Fruit fly (Drosophila melanogaster) whole organism, embryonic: Measurements from ENCODE around the gene CG5435.

Experiments used
- ATbp ChIP-seq: fragments of 200-800 bp; sonication (Bioruptor generic); optimal IDR thresholded peaks from 2 replicates; lab custom pipeline; 2017; ENCODE audit warnings: missing biosample characterization, mild to moderate bottlenecking, missing genetic modification characterization, missing genetic modification reagents
- Adf1 ChIP-seq: fragments of 200-800 bp; sonication (Bioruptor generic); IDR thresholded peaks from 2 replicates; pipeline ENCODE4 v1.3.6; 2022; ENCODE audit warnings: missing biosample characterization, missing genetic modification characterization
- Bgb ChIP-seq: fragments of 200-800 bp; sonication (Bioruptor generic); IDR thresholded peaks from 2 replicates; pipeline ENCODE4 v1.3.6; 2022; ENCODE audit warnings: missing biosample characterization, missing genetic modification characterization; ENCODE audit not compliant: partially characterized antibody
- CG11695 ChIP-seq: fragments of 200-800 bp; sonication (Bioruptor generic); IDR thresholded peaks from 3 replicates; pipeline ENCODE4 v1.3.6; 2022; ENCODE audit warnings: missing biosample characterization, missing genetic modification characterization
- CG12391 ChIP-seq: fragments of 200-800 bp; sonication (Bioruptor generic); optimal IDR thresholded peaks from 3 replicates; lab custom pipeline; 2018; ENCODE audit warnings: missing biosample characterization, mild to moderate bottlenecking, missing genetic modification characterization, moderate library complexity
- CG12744 ChIP-seq: fragments of 200-800 bp; sonication (Bioruptor generic); optimal IDR thresholded peaks from 2 replicates; lab custom pipeline; 2016; ENCODE audit warnings: missing biosample characterization, missing genetic modification characterization
- CG13123 ChIP-seq: fragments of 200-800 bp; sonication (Bioruptor generic); optimal IDR thresholded peaks from 2 replicates; lab custom pipeline; 2016; ENCODE audit warnings: missing biosample characterization, missing genetic modification characterization
- CG15479 ChIP-seq: fragments of 200-800 bp; sonication (Bioruptor generic); optimal IDR thresholded peaks from 3 replicates; lab custom pipeline; 2019; ENCODE audit warnings: missing biosample characterization, mild to moderate bottlenecking, missing genetic modification characterization, moderate library complexity
- CG2116 ChIP-seq: fragments of 200-800 bp; sonication (Bioruptor generic); optimal IDR thresholded peaks from 3 replicates; lab custom pipeline; 2018; ENCODE audit warnings: missing biosample characterization, mild to moderate bottlenecking, missing genetic modification characterization
- CG3163 ChIP-seq: fragments of 200-800 bp; sonication (Bioruptor generic); optimal IDR thresholded peaks from 3 replicates; lab custom pipeline; 2016; ENCODE audit warnings: missing biosample characterization, missing genetic modification characterization
- CG3281 ChIP-seq: fragments of 200-800 bp; sonication (Bioruptor generic); optimal IDR thresholded peaks from 3 replicates; lab custom pipeline; 2017; ENCODE audit warnings: missing biosample characterization, mild to moderate bottlenecking, missing genetic modification characterization
- CG34422 ChIP-seq: fragments of 200-800 bp; sonication (Bioruptor generic); IDR thresholded peaks from 3 replicates; pipeline ENCODE4 v1.3.6; 2022; ENCODE audit warnings: missing biosample characterization, missing genetic modification characterization
- CG43689 ChIP-seq: fragments of 200-800 bp; sonication (Bioruptor generic); IDR thresholded peaks from 2 replicates; pipeline ENCODE4 v1.3.6; 2022; ENCODE audit warnings: missing biosample characterization, missing genetic modification characterization
- CG5180 ChIP-seq: fragments of 200-800 bp; sonication (Bioruptor generic); optimal IDR thresholded peaks from 3 replicates; lab custom pipeline; 2017; ENCODE audit warnings: missing biosample characterization, missing genetic modification characterization, mild to moderate bottlenecking, moderate library complexity, missing genetic modification reagents
- Dek ChIP-seq: fragments of 200-800 bp; sonication (Bioruptor generic); optimal IDR thresholded peaks from 3 replicates; lab custom pipeline; 2019; ENCODE audit warnings: missing biosample characterization, mild to moderate bottlenecking, missing genetic modification characterization, moderate library complexity
- H15 ChIP-seq: fragments of 200-800 bp; sonication (Bioruptor generic); IDR thresholded peaks from 3 replicates; pipeline ENCODE4 v1.3.6; 2022; ENCODE audit warnings: missing biosample characterization, missing genetic modification characterization
- Hr78 ChIP-seq, 2 experiments: fragments of 200-800 bp in 1 of 2; fragments of >200 bp in 1 of 2; sonication (Bioruptor generic) in 1 of 2; optimal IDR thresholded peaks; 2 replicates each; lab custom pipeline; 2017 to 2019; ENCODE audit warnings: missing biosample characterization in 2 of 2, missing genetic modification characterization in 2 of 2, mild to moderate bottlenecking in 1 of 2, moderate library complexity in 1 of 2
- NC2α ChIP-seq: fragments of 200-800 bp; sonication (Bioruptor generic); optimal IDR thresholded peaks from 2 replicates; lab custom pipeline; 2016; ENCODE audit warnings: missing biosample characterization, missing genetic modification characterization
- Oaz ChIP-seq: fragments of 200-800 bp; sonication (Bioruptor generic); IDR thresholded peaks from 2 replicates; pipeline ENCODE4 v1.3.6; 2022; ENCODE audit warnings: missing biosample characterization, missing genetic modification characterization
- Sin3A ChIP-seq: fragments of >200 bp; optimal IDR thresholded peaks from 2 replicates; lab custom pipeline; 2018
- amos ChIP-seq: fragments of 200-800 bp; sonication (Bioruptor generic); IDR thresholded peaks from 2 replicates; pipeline ENCODE4 v1.3.6; 2022; ENCODE audit warnings: missing biosample characterization, missing genetic modification characterization; ENCODE audit not compliant: partially characterized antibody
- bbx ChIP-seq: fragments of 200-800 bp; sonication (Bioruptor generic); IDR thresholded peaks from 2 replicates; pipeline ENCODE4 v1.3.6; 2022; ENCODE audit warnings: missing biosample characterization, missing genetic modification characterization; ENCODE audit not compliant: partially characterized antibody
- bcd ChIP-seq: fragments of 200-800 bp; sonication (Bioruptor generic); optimal IDR thresholded peaks from 2 replicates; lab custom pipeline; 2017; ENCODE audit warnings: missing biosample characterization, mild to moderate bottlenecking, missing genetic modification characterization
- bigmax ChIP-seq: fragments of 200-800 bp; sonication (Bioruptor generic); optimal IDR thresholded peaks from 2 replicates; lab custom pipeline; 2018; ENCODE audit warnings: missing biosample characterization, mild to moderate bottlenecking, missing genetic modification characterization
- chinmo ChIP-seq: fragments of 200-800 bp; sonication (Bioruptor generic); IDR thresholded peaks from 4 replicates; pipeline ENCODE4 v1.3.6; 2022; ENCODE audit warnings: missing biosample characterization, missing genetic modification characterization; ENCODE audit not compliant: partially characterized antibody
- chn ChIP-seq: fragments of 200-800 bp; sonication (Bioruptor generic); optimal IDR thresholded peaks from 2 replicates; lab custom pipeline; 2016; ENCODE audit warnings: missing biosample characterization, missing genetic modification characterization
- ci ChIP-seq: fragments of 200-800 bp; sonication (Bioruptor generic); IDR thresholded peaks from 3 replicates; pipeline ENCODE4 v1.3.6; 2022; ENCODE audit warnings: missing biosample characterization, missing genetic modification characterization
- crc ChIP-seq: fragments of 200-800 bp; sonication (Bioruptor generic); optimal IDR thresholded peaks from 2 replicates; lab custom pipeline; 2016; ENCODE audit warnings: missing biosample characterization, missing genetic modification characterization
- crp ChIP-seq, 2 experiments: fragments of 200-800 bp; sonication (Bioruptor generic); optimal IDR thresholded peaks; 2 replicates in 1 of 2; 3 replicates in 1 of 2; lab custom pipeline; 2017; ENCODE audit warnings: missing biosample characterization in 2 of 2, missing genetic modification characterization in 2 of 2, mild to moderate bottlenecking in 1 of 2, moderate library complexity in 1 of 2
- da ChIP-seq: fragments of 200-800 bp; sonication (Bioruptor generic); optimal IDR thresholded peaks from 2 replicates; lab custom pipeline; 2016; ENCODE audit warnings: missing biosample characterization, missing genetic modification characterization
- disco-r ChIP-seq: fragments of 200-800 bp; sonication (Bioruptor generic); optimal IDR thresholded peaks from 2 replicates; lab custom pipeline; 2016; ENCODE audit warnings: missing biosample characterization, missing genetic modification characterization
- dm ChIP-seq: fragments of 200-800 bp; sonication (Bioruptor generic); optimal IDR thresholded peaks from 3 replicates; lab custom pipeline; 2016; ENCODE audit warnings: missing biosample characterization, missing genetic modification characterization
- dpn ChIP-seq, 2 experiments: fragments of 200-800 bp; sonication (Bioruptor generic); optimal IDR thresholded peaks; 3 replicates each; lab custom pipeline; 2016; ENCODE audit warnings: missing biosample characterization in 2 of 2, missing genetic modification characterization in 2 of 2
- fd3F ChIP-seq: fragments of 200-800 bp; sonication (Bioruptor generic); optimal IDR thresholded peaks from 2 replicates; lab custom pipeline; 2018; ENCODE audit warnings: missing biosample characterization, mild to moderate bottlenecking, missing genetic modification characterization, moderate library complexity
- fru ChIP-seq: fragments of >200 bp; optimal IDR thresholded peaks from 2 replicates; lab custom pipeline; 2017
- gem ChIP-seq: fragments of 200-800 bp; sonication (Bioruptor generic); optimal IDR thresholded peaks from 2 replicates; lab custom pipeline; 2019; ENCODE audit warnings: missing biosample characterization, mild to moderate bottlenecking, missing genetic modification characterization, moderate library complexity
- h ChIP-seq: fragments of >200 bp; optimal IDR thresholded peaks from 2 replicates; lab custom pipeline; 2017
- hth ChIP-seq: fragments of >200 bp; optimal IDR thresholded peaks from 2 replicates; lab custom pipeline; 2017; ENCODE audit warnings: inconsistent platforms
- kni ChIP-seq: fragments of 200-800 bp; sonication (Bioruptor generic); optimal IDR thresholded peaks from 3 replicates; lab custom pipeline; 2017; ENCODE audit warnings: mild to moderate bottlenecking, missing biosample characterization, missing genetic modification reagents, missing genetic modification characterization
- luna ChIP-seq: fragments of 200-800 bp; sonication (Bioruptor generic); optimal IDR thresholded peaks from 2 replicates; lab custom pipeline; 2016; ENCODE audit warnings: missing biosample characterization, missing genetic modification characterization
- odd ChIP-seq: fragments of 200-800 bp; sonication (Bioruptor generic); optimal IDR thresholded peaks from 2 replicates; lab custom pipeline; 2017; ENCODE audit warnings: missing biosample characterization, mild to moderate bottlenecking, missing genetic modification characterization
- otp ChIP-seq: fragments of 200-800 bp; sonication (Bioruptor generic); IDR thresholded peaks from 3 replicates; pipeline ENCODE4, ENCODE4 v1.3.6; 2022; ENCODE audit warnings: missing biosample characterization, missing genetic modification characterization
- pzg ChIP-seq: fragments of 200-800 bp; sonication (Bioruptor generic); optimal IDR thresholded peaks from 3 replicates; lab custom pipeline; 2018; ENCODE audit warnings: missing biosample characterization, mild to moderate bottlenecking, missing genetic modification characterization, moderate library complexity
- rib ChIP-seq: fragments of 200-800 bp; sonication (Bioruptor generic); IDR thresholded peaks from 2 replicates; pipeline ENCODE4 v1.3.6; 2022; ENCODE audit warnings: missing biosample characterization, missing genetic modification characterization
- ro ChIP-seq: fragments of 200-800 bp; sonication (Bioruptor generic); IDR thresholded peaks from 2 replicates; pipeline ENCODE4 v1.3.6; 2022; ENCODE audit warnings: missing biosample characterization, missing genetic modification characterization
- sc ChIP-seq, 3 experiments: fragments of >200 bp in 2 of 3; fragments of 200-800 bp in 1 of 3; sonication (Bioruptor generic) in 1 of 3; optimal IDR thresholded peaks; 2 replicates in 2 of 3; 3 replicates in 1 of 3; lab custom pipeline; 2017; ENCODE audit warnings: mild to moderate bottlenecking in 1 of 3, missing biosample characterization in 1 of 3, missing genetic modification characterization in 1 of 3, missing genetic modification reagents in 1 of 3
- slou ChIP-seq: fragments of 200-800 bp; sonication (Bioruptor generic); optimal IDR thresholded peaks from 3 replicates; lab custom pipeline; 2016; ENCODE audit warnings: missing biosample characterization, missing genetic modification characterization
- sr ChIP-seq: fragments of 200-800 bp; sonication (Bioruptor generic); IDR thresholded peaks from 3 replicates; pipeline ENCODE4 v1.3.6; 2022; ENCODE audit warnings: missing biosample characterization, missing genetic modification characterization
- tap ChIP-seq: fragments of 200-800 bp; optimal IDR thresholded peaks from 3 replicates; lab custom pipeline; 2019; ENCODE audit warnings: missing biosample characterization, mild to moderate bottlenecking, missing genetic modification characterization, moderate library complexity
- tgo ChIP-seq: fragments of 200-800 bp; sonication (Bioruptor generic); IDR thresholded peaks from 3 replicates; pipeline ENCODE4 v1.3.6; 2022; ENCODE audit warnings: missing biosample characterization, missing genetic modification characterization
- toy ChIP-seq: fragments of 200-800 bp; sonication (Bioruptor generic); IDR thresholded peaks from 2 replicates; pipeline ENCODE4 v1.3.6; 2022; ENCODE audit warnings: missing biosample characterization, missing genetic modification characterization
- tup ChIP-seq: fragments of 200-800 bp; sonication (Bioruptor generic); optimal IDR thresholded peaks from 2 replicates; lab custom pipeline; 2016; ENCODE audit warnings: missing biosample characterization, mild to moderate bottlenecking, missing genetic modification characterization, moderate library complexity
- twi ChIP-seq: fragments of 200-800 bp; optimal IDR thresholded peaks from 2 replicates; lab custom pipeline; 2019; ENCODE audit warnings: missing biosample characterization, mild to moderate bottlenecking, missing genetic modification characterization, moderate library complexity

Gene CG5435

DNA sequence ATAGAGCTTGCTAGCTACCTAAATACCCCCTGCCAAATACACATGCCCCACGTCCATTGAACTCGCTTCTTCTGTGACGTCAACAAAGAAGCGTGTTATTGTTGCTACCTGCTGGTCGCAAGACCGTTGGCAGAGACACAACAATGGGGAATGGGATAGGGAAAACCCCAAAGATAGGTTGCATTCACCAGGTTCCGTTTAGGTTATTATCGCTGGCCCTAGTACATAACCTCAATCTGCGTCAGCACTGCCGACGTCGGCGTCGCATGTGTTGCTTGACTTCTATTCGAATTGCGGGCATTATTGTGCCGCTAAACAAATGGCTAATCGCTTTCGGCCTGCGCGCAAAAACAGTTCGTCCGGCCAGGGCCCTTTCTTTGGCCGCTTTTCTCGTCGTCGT lies 4.7 kb upstream of the CG5435 start (continued):
- TF ChIP-seq twi (tag; lab: Kevin White, UChicago) (peak; percentile 9), NC2α (no peak), otp (no peak), CG3281 (GFP tag; lab: Kevin White, UChicago) (no peak), odd (GFP tag; lab: Kevin White, UChicago) (no peak), crc (GFP tag; lab: Kevin White, UChicago) (no peak), tgo (GFP tag; lab: Robert Waterston, UW) (no peak), bbx (GFP tag; lab: Robert Waterston, UW) (peak; percentile 20; the same call in 1 of the 2 replicates), Adf1 (peak; percentile 86), toy (GFP tag; lab: Robert Waterston, UW) (no peak), rib (GFP tag; lab: Robert Waterston, UW) (no peak), bcd (GFP tag; lab: Kevin White, UChicago) (no peak), ci (no peak), CG2116 (GFP tag; lab: Kevin White, UChicago) (no peak), fru (no peak), Hr78 (GFP tag; optimal IDR thresholded peaks at IDR 0.05; lab: Kevin White, UChicago) (no peak), Bgb (GFP tag; lab: Robert Waterston, UW) (0 out of 2 replicates have a peak, but pooled peaks have one; percentile 15), CG12744 (GFP tag; lab: Kevin White, UChicago) (no peak), bigmax (peak; percentile 98), dm (peak; percentile 40), CG12391 (no peak), slou (GFP tag; lab: Kevin White, UChicago) (no peak), chinmo (GFP tag; lab: Robert Waterston, UW) (0 out of 4 replicates have a peak, but pooled peaks have one; percentile 22), CG15479 (GFP tag; lab: Kevin White, UChicago) (peak; percentile 84), da (GFP tag; lab: Kevin White, UChicago) (no peak), fd3F (GFP tag; lab: Kevin White, UChicago) (no peak), tap (no peak), pzg (GFP tag; lab: Kevin White, UChicago) (peak; percentile 5), CG34422 (peak; percentile 51; the same call in 1 of the 3 replicates)

DNA sequence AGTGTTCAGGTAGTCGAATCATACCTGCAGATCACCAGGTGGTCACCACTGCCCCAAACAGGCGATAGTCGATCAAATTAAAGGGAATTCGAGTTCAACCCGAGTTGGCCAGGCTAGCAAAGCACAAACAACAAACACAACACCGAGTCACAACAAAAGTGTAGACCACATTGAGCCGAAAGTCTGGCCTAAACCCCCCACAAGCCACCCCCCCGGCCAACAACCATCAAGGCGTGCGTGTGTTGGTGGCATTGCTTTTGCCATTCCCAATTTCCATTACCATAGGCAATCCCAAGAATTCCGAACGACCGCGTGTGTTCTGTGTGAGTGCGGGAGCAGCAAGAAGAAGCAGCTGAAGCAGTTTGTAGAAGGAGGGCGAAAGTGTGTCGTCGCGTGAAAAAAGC lies 3.8 kb upstream of the CG5435 start, which contains the start of gene SC35:
TSS of gene SC35 (minus strand) at position 131 of the 404 bp plus-strand sequence.
- TF ChIP-seq hth (lab: Kevin White, UChicago), result no peak
- no peak for TF ChIP-seq h (lab: Kevin White, UChicago)
- no peak for TF ChIP-seq tup (GFP tag; lab: Kevin White, UChicago)
- TF ChIP-seq ATbp (GFP tag; lab: Kevin White, UChicago), result no peak
- TF ChIP-seq Oaz, result no peak
- TF ChIP-seq Sin3A (lab: Kevin White, UChicago), result peak; percentile 27
- TF ChIP-seq ci, result no peak; the same call in 2 of the 3 replicates
- TF ChIP-seq chn (GFP tag; lab: Kevin White, UChicago), result no peak
- TF ChIP-seq CG3163 (GFP tag; lab: Kevin White, UChicago), result no peak
- TF ChIP-seq CG5180, result no peak
- TF ChIP-seq dpn (GFP tag; optimal IDR thresholded peaks at IDR 0.05; lab: Kevin White, UChicago), result no peak
- no peak for TF ChIP-seq CG43689
- no peak for TF ChIP-seq H15 (GFP tag; lab: Robert Waterston, UW)
- no peak for TF ChIP-seq gem (tag; lab: Kevin White, UChicago)
- no peak for TF ChIP-seq CG13123 (GFP tag; lab: Kevin White, UChicago)
- no peak for TF ChIP-seq disco-r (GFP tag; lab: Kevin White, UChicago)
- TF ChIP-seq luna (GFP tag; lab: Kevin White, UChicago), result no peak
- no peak for TF ChIP-seq sr (GFP tag; lab: Robert Waterston, UW)
- no peak for TF ChIP-seq ro (GFP tag; lab: Robert Waterston, UW)
- TF ChIP-seq sc (optimal IDR thresholded peaks at IDR 0.05; lab: Kevin White, UChicago), result no peak
- no peak for TF ChIP-seq sc (GFP tag; optimal IDR thresholded peaks at IDR 0.05; lab: Kevin White, UChicago)
- TF ChIP-seq crp (GFP tag; optimal IDR thresholded peaks at IDR 0.05; lab: Kevin White, UChicago), result peak in 1 of 2 experiments; percentile 67
- no peak for TF ChIP-seq CG11695 (GFP tag; lab: Robert Waterston, UW)
- no peak for TF ChIP-seq Dek (tag; lab: Kevin White, UChicago)
- TF ChIP-seq kni (GFP tag; lab: Kevin White, UChicago), result no peak
- no peak for TF ChIP-seq amos (GFP tag; lab: Robert Waterston, UW)
